Worm (Caenorhabditis elegans) whole organism, L3 larva: ENCODE measurements around the gene C06H2.2.
A peak's percentile ranks its signal among the peaks of the same experiment; 100 is the strongest.

Experiments
- R02D3.7 ChIP-seq: fragments of 150-350 bp; optimal IDR thresholded peaks from 2 replicates; lab custom pipeline; 2014; ENCODE audit warnings: missing biosample characterization, missing genetic modification characterization
- ZK546.5 ChIP-seq: sonication (generic microtip); optimal IDR thresholded peaks from 2 replicates; lab custom pipeline; 2017; ENCODE audit warnings: missing biosample characterization, missing genetic modification characterization
- aly-2 ChIP-seq: fragments of 150-350 bp; optimal IDR thresholded peaks from 2 replicates; lab custom pipeline; 2014; ENCODE audit warnings: missing biosample characterization, missing genetic modification characterization
- ama-1 ChIP-seq: fragments of 150-350 bp; optimal IDR thresholded peaks from 2 replicates; lab custom pipeline; 2018
- ceh-16 ChIP-seq: sonication (generic microtip); optimal IDR thresholded peaks from 2 replicates; lab custom pipeline; 2017; ENCODE audit warnings: missing biosample characterization, missing genetic modification characterization
- ceh-28 ChIP-seq: fragments of 150-350 bp; optimal IDR thresholded peaks from 2 replicates; lab custom pipeline; 2014; ENCODE audit warnings: missing biosample characterization, missing genetic modification reagents, missing genetic modification characterization
- ceh-82 ChIP-seq: fragments of 150-350 bp; optimal IDR thresholded peaks from 2 replicates; lab custom pipeline; 2014; ENCODE audit warnings: missing biosample characterization, missing genetic modification characterization
- ceh-9 ChIP-seq: sonication (generic microtip); optimal IDR thresholded peaks from 2 replicates; lab custom pipeline; 2018; ENCODE audit warnings: missing biosample characterization, missing genetic modification characterization
- daf-12 ChIP-seq: fragments of 150-350 bp; optimal IDR thresholded peaks from 2 replicates; lab custom pipeline; 2014; ENCODE audit warnings: missing biosample characterization, missing genetic modification reagents, missing genetic modification characterization
- egl-5 ChIP-seq: fragments of 150-350 bp; optimal IDR thresholded peaks from 2 replicates; lab custom pipeline; 2017; ENCODE audit warnings: missing biosample characterization, missing genetic modification reagents, missing genetic modification characterization, inconsistent platforms
- elt-1 ChIP-seq: fragments of 150-350 bp; optimal IDR thresholded peaks from 2 replicates; lab custom pipeline; 2014; ENCODE audit warnings: missing biosample characterization, missing genetic modification characterization
- elt-3 ChIP-seq, 3 experiments: fragments of 150-350 bp in 1 of 3; sonication (generic microtip) in 2 of 3; optimal IDR thresholded peaks; 2 replicates in 2 of 3; 4 replicates in 1 of 3; lab custom pipeline; 2014 to 2017; ENCODE audit warnings: missing biosample characterization in 3 of 3, missing genetic modification characterization in 3 of 3
- eor-1 ChIP-seq, 2 experiments: fragments of 150-350 bp; optimal IDR thresholded peaks; 2 replicates each; lab custom pipeline; 2014 to 2018; ENCODE audit warnings: missing biosample characterization in 2 of 2, missing genetic modification characterization in 2 of 2
- fkh-2 ChIP-seq: fragments of 150-350 bp; optimal IDR thresholded peaks from 2 replicates; lab custom pipeline; 2014; ENCODE audit warnings: missing biosample characterization, missing genetic modification reagents, missing genetic modification characterization
- jun-1 ChIP-seq: fragments of 150-350 bp; optimal IDR thresholded peaks from 2 replicates; lab custom pipeline; 2014; ENCODE audit warnings: missing biosample characterization, missing genetic modification reagents, missing genetic modification characterization
- lin-15B ChIP-seq: fragments of 150-350 bp; optimal IDR thresholded peaks from 2 replicates; lab custom pipeline; 2014; ENCODE audit warnings: missing biosample characterization, missing genetic modification characterization
- lin-39 ChIP-seq: fragments of 150-350 bp; optimal IDR thresholded peaks from 2 replicates; lab custom pipeline; 2018; ENCODE audit warnings: missing biosample characterization, missing genetic modification reagents, missing genetic modification characterization
- lsy-12 ChIP-seq: sonication (generic microtip); optimal IDR thresholded peaks from 2 replicates; lab custom pipeline; 2016; ENCODE audit warnings: mild to moderate bottlenecking, missing genetic modification characterization, missing compliant biosample characterization
- mdl-1 ChIP-seq: fragments of 150-350 bp; optimal IDR thresholded peaks from 2 replicates; lab custom pipeline; 2014; ENCODE audit warnings: missing biosample characterization, missing genetic modification characterization
- nfya-1 ChIP-seq: sonication (generic microtip); optimal IDR thresholded peaks from 2 replicates; lab custom pipeline; 2017; ENCODE audit warnings: missing genetic modification characterization, mild to moderate bottlenecking, missing compliant biosample characterization, antibody characterized with exemption, moderate library complexity; ENCODE audit not compliant: insufficient read depth
- nhr-11 ChIP-seq: fragments of 150-350 bp; optimal IDR thresholded peaks from 2 replicates; lab custom pipeline; 2014; ENCODE audit warnings: missing biosample characterization, missing genetic modification characterization
- nhr-12 ChIP-seq: fragments of 150-350 bp; optimal IDR thresholded peaks from 2 replicates; lab custom pipeline; 2014; ENCODE audit warnings: missing biosample characterization, missing genetic modification characterization
- nhr-23 ChIP-seq: fragments of 150-350 bp; optimal IDR thresholded peaks from 2 replicates; lab custom pipeline; 2014; ENCODE audit warnings: missing biosample characterization, missing genetic modification reagents, missing genetic modification characterization
- nhr-25 ChIP-seq: sonication (generic microtip); optimal IDR thresholded peaks from 2 replicates; lab custom pipeline; 2017; ENCODE audit warnings: missing biosample characterization, missing genetic modification characterization
- nhr-76 ChIP-seq: fragments of 150-350 bp; sonication (generic microtip); optimal IDR thresholded peaks from 5 replicates; lab custom pipeline; 2014; ENCODE audit warnings: missing biosample characterization, missing genetic modification characterization
- nhr-77 ChIP-seq: fragments of 150-350 bp; optimal IDR thresholded peaks from 2 replicates; lab custom pipeline; 2014; ENCODE audit warnings: missing biosample characterization, missing genetic modification characterization
- sea-2 ChIP-seq: fragments of 150-350 bp; sonication (generic microtip); optimal IDR thresholded peaks from 4 replicates; lab custom pipeline; 2014; ENCODE audit warnings: missing biosample characterization, missing genetic modification reagents, missing genetic modification characterization
- skn-1 ChIP-seq: fragments of 150-350 bp; optimal IDR thresholded peaks from 2 replicates; lab custom pipeline; 2014; ENCODE audit warnings: missing biosample characterization, missing genetic modification characterization
- snpc-4 ChIP-seq: fragments of 150-350 bp; optimal IDR thresholded peaks from 2 replicates; lab custom pipeline; 2014; ENCODE audit warnings: missing biosample characterization, missing genetic modification characterization
- tbx-2 ChIP-seq: sonication (generic microtip); optimal IDR thresholded peaks from 2 replicates; lab custom pipeline; 2016; ENCODE audit warnings: mild to moderate bottlenecking, missing genetic modification characterization, missing compliant biosample characterization
- unc-39 ChIP-seq: sonication (generic microtip); optimal IDR thresholded peaks from 4 replicates; lab custom pipeline; 2017; ENCODE audit warnings: missing biosample characterization, missing genetic modification characterization
- zag-1 ChIP-seq: fragments of 150-350 bp; optimal IDR thresholded peaks from 2 replicates; lab custom pipeline; 2014; ENCODE audit warnings: missing biosample characterization, missing genetic modification characterization
- ztf-11 ChIP-seq: fragments of 150-350 bp; optimal IDR thresholded peaks from 2 replicates; lab custom pipeline; 2014; ENCODE audit warnings: missing biosample characterization, missing genetic modification characterization
- ztf-4 ChIP-seq: fragments of 150-350 bp; optimal IDR thresholded peaks from 2 replicates; lab custom pipeline; 2014; ENCODE audit warnings: missing biosample characterization, missing genetic modification characterization

Gene C06H2.2

ce11 chrV:11087519-11087998 lies 37.5 kb upstream of the C06H2.2 start, which contains the start of gene Y42A5A.1:
Gene Y42A5A.1, plus strand, starts transcription at chrV:11087948.
- TF ChIP-seq fkh-2 (tag; lab: Kevin White, UChicago): no peak
- peak; percentile 3 for TF ChIP-seq nhr-25 (tag; lab: Kevin White, UChicago)
- TF ChIP-seq, all 47 proteins: peak for 1

- TF ChIP-seq mdl-1 (tag; lab: Kevin White, UChicago) (no peak), ZK546.5 (no peak), elt-1 (tag; lab: Kevin White, UChicago) (peak; percentile 65), nhr-25 (tag; lab: Kevin White, UChicago) (peak; percentile 13)
Observed at ce11 chrV:11093163-11094091, 31.6 kb upstream of the C06H2.2 start, which contains the start of gene lact-8. Gene lact-8, minus strand, starts transcription at chrV:11093607.

ce11 chrV:11094698-11095097 lies 30.3 kb upstream of the C06H2.2 start:
- peak; percentile 2 for TF ChIP-seq nhr-23
- no peak for TF ChIP-seq eor-1 (tag; optimal IDR thresholded peaks at IDR 0.05; lab: Kevin White, UChicago)
- peak; percentile 35 for TF ChIP-seq elt-1 (tag; lab: Kevin White, UChicago)
- TF ChIP-seq jun-1 (tag; lab: Kevin White, UChicago): peak; percentile 25
- no peak for TF ChIP-seq R02D3.7 (tag; lab: Kevin White, UChicago)
- TF ChIP-seq snpc-4 (tag; lab: Kevin White, UChicago): no peak

ce11 chrV:11095873-11096272 lies 29.1 kb upstream of the C06H2.2 start, which contains the start of gene Y42A5A.3:
Gene Y42A5A.3, minus strand, starts transcription at chrV:11095973.
- TF ChIP-seq tbx-2 (tag; lab: Kevin White, UChicago): no peak
- TF ChIP-seq daf-12 (tag; lab: Kevin White, UChicago): no peak
- TF ChIP-seq jun-1 (tag; lab: Kevin White, UChicago): no peak
- TF ChIP-seq unc-39: no peak
- no peak for TF ChIP-seq ama-1 (lab: Kevin White, UChicago)
- no peak for TF ChIP-seq nhr-25 (tag; lab: Kevin White, UChicago)
- no peak for TF ChIP-seq egl-5 (tag; lab: Kevin White, UChicago)
- TF ChIP-seq ztf-11 (tag; lab: Kevin White, UChicago): no peak
- no peak for TF ChIP-seq nhr-12
- TF ChIP-seq sea-2 (GFP tag; lab: Kevin White, UChicago): no peak
- no peak for TF ChIP-seq nfya-1
- no peak for TF ChIP-seq ceh-82 (tag; lab: Kevin White, UChicago)
- TF ChIP-seq lin-39 (tag; lab: Kevin White, UChicago): no peak
- TF ChIP-seq, all 47 proteins: peak for 0

- no peak for TF ChIP-seq nhr-76 (tag; lab: Kevin White, UChicago)
- TF ChIP-seq nhr-11 (tag; lab: Kevin White, UChicago): no peak
- no peak for TF ChIP-seq tbx-2 (tag; lab: Kevin White, UChicago)
- TF ChIP-seq skn-1 (tag; lab: Kevin White, UChicago): no peak
- no peak for TF ChIP-seq ztf-4 (tag; lab: Kevin White, UChicago)
- no peak for TF ChIP-seq elt-3 (tag; optimal IDR thresholded peaks at IDR 0.05; lab: Kevin White, UChicago)
- no peak for TF ChIP-seq zag-1 (tag; lab: Kevin White, UChicago)
- no peak for TF ChIP-seq ceh-28 (tag; lab: Kevin White, UChicago)
- no peak for TF ChIP-seq ceh-82 (tag; lab: Kevin White, UChicago)
- TF ChIP-seq daf-12 (tag; lab: Kevin White, UChicago): no peak
- no peak for TF ChIP-seq lsy-12 (tag; lab: Kevin White, UChicago)
- no peak for TF ChIP-seq aly-2 (tag; lab: Kevin White, UChicago)
Observed at ce11 chrV:11098599-11098998, 26.4 kb upstream of the C06H2.2 start, which contains the start of gene cdkl-1. Gene cdkl-1, plus strand, starts transcription at chrV:11098899.

- TF ChIP-seq skn-1 (tag; lab: Kevin White, UChicago) (no peak), ceh-9 (tag; lab: Kevin White, UChicago) (no peak), ceh-16 (no peak), mdl-1 (tag; lab: Kevin White, UChicago) (no peak), ztf-11 (tag; lab: Kevin White, UChicago) (no peak), ZK546.5 (no peak), unc-39 (no peak), egl-5 (tag; lab: Kevin White, UChicago) (no peak), R02D3.7 (tag; lab: Kevin White, UChicago) (no peak), ama-1 (lab: Kevin White, UChicago) (no peak), lin-15B (tag; lab: Kevin White, UChicago) (no peak), nhr-77 (tag; lab: Kevin White, UChicago) (no peak)
- TF ChIP-seq, all 47 proteins: peak for 0
Observed at ce11 chrV:11104408-11104807, 20.6 kb upstream of the C06H2.2 start.
